Fruit fly (Drosophila melanogaster) whole organism, embryonic: ENCODE data around the gene FipoQ.

Source experiments
- Blimp-1 ChIP-seq: fragments of 200-800 bp; sonication (Bioruptor generic); optimal IDR thresholded peaks from 3 replicates; lab custom pipeline; 2018; ENCODE audit warnings: missing biosample characterization, missing genetic modification characterization, mild to moderate bottlenecking, moderate library complexity, missing genetic modification reagents
- CG10209 ChIP-seq: fragments of 200-800 bp; sonication (Bioruptor generic); optimal IDR thresholded peaks from 3 replicates; lab custom pipeline; 2017; ENCODE audit warnings: missing biosample characterization, mild to moderate bottlenecking, missing genetic modification characterization, missing genetic modification reagents
- CG10431 ChIP-seq: fragments of 200-800 bp; sonication (Bioruptor generic); optimal IDR thresholded peaks from 3 replicates; lab custom pipeline; 2018; ENCODE audit warnings: missing biosample characterization, mild to moderate bottlenecking, missing genetic modification characterization
- CG11085 ChIP-seq: fragments of 200-800 bp; sonication (Bioruptor generic); IDR thresholded peaks from 2 replicates; pipeline ENCODE4 v1.3.6; 2022; ENCODE audit warnings: missing biosample characterization, missing genetic modification characterization
- CG11723 ChIP-seq: fragments of 200-800 bp; sonication (Bioruptor generic); optimal IDR thresholded peaks from 2 replicates; lab custom pipeline; 2017; ENCODE audit warnings: missing biosample characterization, mild to moderate bottlenecking, missing genetic modification characterization
- CG12299 ChIP-seq: fragments of 200-800 bp; sonication (Bioruptor generic); optimal IDR thresholded peaks from 2 replicates; lab custom pipeline; 2018; ENCODE audit warnings: missing biosample characterization, mild to moderate bottlenecking, missing genetic modification characterization
- CG13424 ChIP-seq: fragments of 200-800 bp; sonication (Bioruptor generic); optimal IDR thresholded peaks from 2 replicates; lab custom pipeline; 2019; ENCODE audit warnings: missing biosample characterization, mild to moderate bottlenecking, missing genetic modification characterization, moderate library complexity
- CG14710 ChIP-seq: fragments of 200-800 bp; sonication (Bioruptor generic); optimal IDR thresholded peaks from 3 replicates; lab custom pipeline; 2019; ENCODE audit warnings: missing biosample characterization, mild to moderate bottlenecking, missing genetic modification characterization, moderate library complexity
- CG15601 ChIP-seq: fragments of 200-800 bp; sonication (Bioruptor generic); optimal IDR thresholded peaks from 3 replicates; lab custom pipeline; 2019; ENCODE audit warnings: missing biosample characterization, mild to moderate bottlenecking, missing genetic modification characterization, moderate library complexity
- CG1647 ChIP-seq: fragments of 200-800 bp; sonication (Bioruptor generic); optimal IDR thresholded peaks from 3 replicates; lab custom pipeline; 2016; ENCODE audit warnings: missing biosample characterization, missing genetic modification characterization
- CG18599 ChIP-seq: fragments of 200-800 bp; sonication (Bioruptor generic); optimal IDR thresholded peaks from 3 replicates; lab custom pipeline; 2017; ENCODE audit warnings: missing biosample characterization, missing genetic modification characterization, mild to moderate bottlenecking, moderate library complexity, missing genetic modification reagents
- CG18619 ChIP-seq: fragments of 200-800 bp; sonication (Bioruptor generic); optimal IDR thresholded peaks from 3 replicates; lab custom pipeline; 2017; ENCODE audit warnings: missing biosample characterization, mild to moderate bottlenecking, missing genetic modification characterization
- CG2712 ChIP-seq: fragments of 200-800 bp; optimal IDR thresholded peaks from 3 replicates; lab custom pipeline; 2019; ENCODE audit warnings: missing biosample characterization, mild to moderate bottlenecking, missing genetic modification characterization, moderate library complexity
- CG3281 ChIP-seq: fragments of 200-800 bp; sonication (Bioruptor generic); optimal IDR thresholded peaks from 3 replicates; lab custom pipeline; 2017; ENCODE audit warnings: missing biosample characterization, mild to moderate bottlenecking, missing genetic modification characterization
- CG3407 ChIP-seq: fragments of 200-800 bp; sonication (Bioruptor generic); optimal IDR thresholded peaks from 2 replicates; lab custom pipeline; 2018; ENCODE audit warnings: missing biosample characterization, mild to moderate bottlenecking, missing genetic modification characterization
- CG4328 ChIP-seq: fragments of 200-800 bp; sonication (Bioruptor generic); optimal IDR thresholded peaks from 3 replicates; lab custom pipeline; 2017; ENCODE audit warnings: missing biosample characterization, missing genetic modification reagents, missing genetic modification characterization
- CG4617 ChIP-seq: fragments of 200-800 bp; sonication (Bioruptor generic); optimal IDR thresholded peaks from 3 replicates; lab custom pipeline; 2016; ENCODE audit warnings: missing biosample characterization, missing genetic modification characterization, borderline replicate concordance
- CG4854 ChIP-seq: fragments of 200-800 bp; sonication (Bioruptor generic); optimal IDR thresholded peaks from 2 replicates; lab custom pipeline; 2016; ENCODE audit warnings: missing biosample characterization, missing genetic modification characterization, inconsistent platforms
- CG7786 ChIP-seq: fragments of 200-800 bp; sonication (Bioruptor generic); optimal IDR thresholded peaks from 2 replicates; lab custom pipeline; 2016; ENCODE audit warnings: missing biosample characterization, missing genetic modification characterization
- CG7987 ChIP-seq: fragments of 200-800 bp; sonication (Bioruptor generic); optimal IDR thresholded peaks from 2 replicates; lab custom pipeline; 2018; ENCODE audit warnings: missing biosample characterization, mild to moderate bottlenecking, missing genetic modification characterization, moderate library complexity
- CG9727 ChIP-seq: fragments of 200-800 bp; sonication (Bioruptor generic); optimal IDR thresholded peaks from 3 replicates; lab custom pipeline; 2017; ENCODE audit warnings: missing biosample characterization, mild to moderate bottlenecking, missing genetic modification characterization
- CHES-1-like ChIP-seq: fragments of 200-800 bp; sonication (Bioruptor generic); optimal IDR thresholded peaks from 2 replicates; lab custom pipeline; 2016; ENCODE audit warnings: missing biosample characterization, missing genetic modification characterization
- CTCF ChIP-seq: fragments of 200-800 bp; sonication (Bioruptor generic); optimal IDR thresholded peaks from 2 replicates; lab custom pipeline; 2017; ENCODE audit warnings: missing biosample characterization, mild to moderate bottlenecking, missing genetic modification characterization, moderate library complexity
- Dek ChIP-seq: fragments of 200-800 bp; sonication (Bioruptor generic); optimal IDR thresholded peaks from 3 replicates; lab custom pipeline; 2019; ENCODE audit warnings: missing biosample characterization, mild to moderate bottlenecking, missing genetic modification characterization, moderate library complexity
- Drgx ChIP-seq: fragments of 200-800 bp; sonication (Bioruptor generic); IDR thresholded peaks from 2 replicates; pipeline ENCODE4 v1.3.6; 2022; ENCODE audit warnings: missing biosample characterization, missing genetic modification characterization
- Ets97D ChIP-seq: fragments of 200-800 bp; sonication (Bioruptor generic); optimal IDR thresholded peaks from 3 replicates; lab custom pipeline; 2016; ENCODE audit warnings: missing biosample characterization, missing genetic modification characterization
- Fer2 ChIP-seq: fragments of 200-800 bp; sonication (Bioruptor generic); optimal IDR thresholded peaks from 2 replicates; lab custom pipeline; 2018; ENCODE audit warnings: missing biosample characterization, mild to moderate bottlenecking, missing genetic modification characterization, moderate library complexity
- HHEX ChIP-seq: fragments of 200-800 bp; sonication (Bioruptor generic); optimal IDR thresholded peaks from 3 replicates; lab custom pipeline; 2017; ENCODE audit warnings: missing biosample characterization, mild to moderate bottlenecking, missing genetic modification characterization, missing genetic modification reagents
- Hmr ChIP-seq: fragments of 200-800 bp; sonication (Bioruptor generic); optimal IDR thresholded peaks from 3 replicates; lab custom pipeline; 2017; ENCODE audit warnings: mild to moderate bottlenecking, missing biosample characterization, missing genetic modification reagents, missing genetic modification characterization
- Lhr ChIP-seq: fragments of 200-800 bp; sonication (Bioruptor generic); optimal IDR thresholded peaks from 3 replicates; lab custom pipeline; 2017; ENCODE audit warnings: mild to moderate bottlenecking, missing biosample characterization, missing genetic modification reagents, missing genetic modification characterization
- Med ChIP-seq: fragments of 200-800 bp; sonication (Bioruptor generic); peaks from one replicate; lab custom pipeline; 2016; ENCODE audit warnings: missing biosample characterization, missing genetic modification characterization, mild to moderate bottlenecking, inconsistent platforms, moderate library complexity
- PHDP ChIP-seq: fragments of 200-800 bp; sonication (Bioruptor generic); optimal IDR thresholded peaks from 3 replicates; lab custom pipeline; 2018; ENCODE audit warnings: missing biosample characterization, mild to moderate bottlenecking, missing genetic modification characterization, moderate library complexity
- Xrp1 ChIP-seq: fragments of 200-800 bp; sonication (Bioruptor generic); IDR thresholded peaks from 2 replicates; pipeline ENCODE4 v1.3.6; 2022; ENCODE audit warnings: missing biosample characterization, missing genetic modification characterization
- al ChIP-seq: fragments of 200-800 bp; sonication (Bioruptor generic); IDR thresholded peaks from 2 replicates; pipeline ENCODE4 v1.3.6; 2022; ENCODE audit warnings: missing biosample characterization, missing genetic modification characterization
- ara ChIP-seq: fragments of 200-800 bp; sonication (Bioruptor generic); IDR thresholded peaks from 2 replicates; pipeline ENCODE4 v1.3.6; 2022; ENCODE audit warnings: missing biosample characterization, missing genetic modification characterization
- bcd ChIP-seq: fragments of 200-800 bp; sonication (Bioruptor generic); optimal IDR thresholded peaks from 2 replicates; lab custom pipeline; 2017; ENCODE audit warnings: missing biosample characterization, mild to moderate bottlenecking, missing genetic modification characterization
- ci ChIP-seq: fragments of 200-800 bp; sonication (Bioruptor generic); IDR thresholded peaks from 3 replicates; pipeline ENCODE4 v1.3.6; 2022; ENCODE audit warnings: missing biosample characterization, missing genetic modification characterization
- eve ChIP-seq, 2 experiments: fragments of >200 bp; optimal IDR thresholded peaks; 2 replicates each; lab custom pipeline; 2017; ENCODE audit warnings: missing biosample characterization in 2 of 2, missing genetic modification characterization in 2 of 2
- eyg ChIP-seq: fragments of 200-800 bp; sonication (Bioruptor generic); optimal IDR thresholded peaks from 3 replicates; lab custom pipeline; 2016; ENCODE audit warnings: missing biosample characterization, missing genetic modification characterization
- fd64A ChIP-seq: fragments of 200-800 bp; sonication (Bioruptor generic); optimal IDR thresholded peaks from 3 replicates; lab custom pipeline; 2018; ENCODE audit warnings: missing biosample characterization, mild to moderate bottlenecking, missing genetic modification characterization
- gem ChIP-seq: fragments of 200-800 bp; sonication (Bioruptor generic); optimal IDR thresholded peaks from 2 replicates; lab custom pipeline; 2019; ENCODE audit warnings: missing biosample characterization, mild to moderate bottlenecking, missing genetic modification characterization, moderate library complexity
- ind ChIP-seq: fragments of 200-800 bp; sonication (Bioruptor generic); optimal IDR thresholded peaks from 3 replicates; lab custom pipeline; 2016; ENCODE audit warnings: missing biosample characterization, missing genetic modification characterization
- mld ChIP-seq: fragments of 200-800 bp; sonication (Bioruptor generic); IDR thresholded peaks from 3 replicates; pipeline ENCODE4 v1.3.6; 2022; ENCODE audit warnings: missing biosample characterization, missing genetic modification characterization; ENCODE audit not compliant: partially characterized antibody
- nerfin-1 ChIP-seq: fragments of 200-800 bp; sonication (Bioruptor generic); optimal IDR thresholded peaks from 3 replicates; lab custom pipeline; 2019; ENCODE audit warnings: missing biosample characterization, mild to moderate bottlenecking, missing genetic modification characterization, moderate library complexity
- phol ChIP-seq: fragments of 200-800 bp; sonication (Bioruptor generic); optimal IDR thresholded peaks from 3 replicates; lab custom pipeline; 2018; ENCODE audit warnings: missing biosample characterization, mild to moderate bottlenecking, missing genetic modification characterization, moderate library complexity
- ro ChIP-seq: fragments of 200-800 bp; sonication (Bioruptor generic); IDR thresholded peaks from 2 replicates; pipeline ENCODE4 v1.3.6; 2022; ENCODE audit warnings: missing biosample characterization, missing genetic modification characterization
- salm ChIP-seq: fragments of 200-800 bp; sonication (Bioruptor generic); optimal IDR thresholded peaks from 2 replicates; lab custom pipeline; 2018; ENCODE audit warnings: missing biosample characterization, mild to moderate bottlenecking, missing genetic modification characterization
- sd ChIP-seq: fragments of 200-800 bp; sonication (Bioruptor generic); optimal IDR thresholded peaks from 3 replicates; lab custom pipeline; 2018; ENCODE audit warnings: missing biosample characterization, mild to moderate bottlenecking, missing genetic modification characterization, moderate library complexity
- toy ChIP-seq: fragments of 200-800 bp; sonication (Bioruptor generic); IDR thresholded peaks from 2 replicates; pipeline ENCODE4 v1.3.6; 2022; ENCODE audit warnings: missing biosample characterization, missing genetic modification characterization
- zen2 ChIP-seq: fragments of 200-800 bp; sonication (Bioruptor generic); IDR thresholded peaks from 3 replicates; pipeline ENCODE4 v1.3.6; 2022; ENCODE audit warnings: missing biosample characterization, missing genetic modification characterization; ENCODE audit not compliant: partially characterized antibody
- zfh1 ChIP-seq: fragments of 200-800 bp; sonication (Bioruptor generic); IDR thresholded peaks from 3 replicates; pipeline ENCODE4 v1.3.6; 2022; ENCODE audit warnings: missing biosample characterization, missing genetic modification characterization

Gene FipoQ

dm6 chr3R:29479922-29480321, 14.7 kb upstream of the FipoQ start (continued):
- peak; percentile 42 for TF ChIP-seq Hmr
- TF ChIP-seq CG3407 (GFP tag; lab: Kevin White, UChicago): peak; percentile 61
- TF ChIP-seq Med (GFP tag; lab: Kevin White, UChicago): peak; percentile 79
- peak; percentile 10 for TF ChIP-seq CG4854 (GFP tag; lab: Kevin White, UChicago)
- TF ChIP-seq CG2712: peak; percentile 1
- peak; percentile 59 for TF ChIP-seq CG3281 (GFP tag; lab: Kevin White, UChicago)
- TF ChIP-seq CG9727 (GFP tag; lab: Kevin White, UChicago): peak; percentile 4
- peak; percentile 40 for TF ChIP-seq CG18599 (GFP tag; lab: Kevin White, UChicago)
- TF ChIP-seq Xrp1 (GFP tag; lab: Robert Waterston, UW): peak; percentile 50
- TF ChIP-seq ro: no peak
- peak; percentile 26 for TF ChIP-seq CG10209 (GFP tag; lab: Kevin White, UChicago)
- peak; percentile 43 for TF ChIP-seq PHDP (tag; lab: Kevin White, UChicago)
- TF ChIP-seq CG11723 (GFP tag; lab: Kevin White, UChicago): peak; percentile 17
- TF ChIP-seq Lhr (GFP tag; lab: Kevin White, UChicago): peak; percentile 24
- peak; percentile 31 for TF ChIP-seq HHEX (GFP tag; lab: Kevin White, UChicago)
- TF ChIP-seq salm (tag; lab: Kevin White, UChicago): peak; percentile 11
- no peak for TF ChIP-seq CG1647
- TF ChIP-seq sd: peak; percentile 65
- TF ChIP-seq CG18619: peak; percentile 12
- TF ChIP-seq zfh1 (GFP tag; lab: Robert Waterston, UW): peak; percentile 49; the same call in 2 of the 3 replicates
- TF ChIP-seq Blimp-1 (GFP tag; lab: Kevin White, UChicago): peak; percentile 50
- peak; percentile 70; the same call in 2 of the 3 replicates for TF ChIP-seq ci (GFP tag; lab: Robert Waterston, UW)
- TF ChIP-seq phol: no peak
- peak; percentile 35 for TF ChIP-seq CG10431 (GFP tag; lab: Kevin White, UChicago)
- TF ChIP-seq CG13424: peak; percentile 6
- peak; percentile 20 for TF ChIP-seq nerfin-1 (tag; lab: Kevin White, UChicago)
- TF ChIP-seq CG7987: peak; percentile 4
- no peak for TF ChIP-seq toy
- TF ChIP-seq CG12299 (tag; lab: Kevin White, UChicago): peak; percentile 40
- TF ChIP-seq CG15601 (tag; lab: Kevin White, UChicago): peak; percentile 69
- peak; percentile 68 for TF ChIP-seq fd64A (GFP tag; lab: Kevin White, UChicago)

- TF ChIP-seq ara (GFP tag; lab: Robert Waterston, UW) (peak; percentile 66; the same call in 1 of the 2 replicates), CG4328 (GFP tag; lab: Kevin White, UChicago) (no peak), CG14710 (tag; lab: Kevin White, UChicago) (peak; percentile 80), CTCF (GFP tag; lab: Kevin White, UChicago) (peak; percentile 80), CG11085 (GFP tag; lab: Robert Waterston, UW) (peak; percentile 33), Ets97D (GFP tag; lab: Kevin White, UChicago) (peak; percentile 83), CG7786 (no peak), eve (GFP tag; optimal IDR thresholded peaks at IDR 0.05; lab: Kevin White, UChicago) (no peak), bcd (GFP tag; lab: Kevin White, UChicago) (peak; percentile 42), ind (peak; percentile 45), nerfin-1 (tag; lab: Kevin White, UChicago) (peak; percentile 30), Fer2 (tag; lab: Kevin White, UChicago) (no peak), CHES-1-like (GFP tag; lab: Kevin White, UChicago) (peak; percentile 41), al (GFP tag; lab: Robert Waterston, UW) (peak; percentile 41; the same call in 1 of the 2 replicates), gem (tag; lab: Kevin White, UChicago) (no peak), Drgx (GFP tag; lab: Robert Waterston, UW) (0 out of 2 replicates have a peak, but pooled peaks have one; percentile 23), Dek (peak; percentile 61), zen2 (GFP tag; lab: Robert Waterston, UW) (no peak; the same call in 2 of the 3 replicates), mld (GFP tag; lab: Robert Waterston, UW) (no peak), eyg (GFP tag; lab: Kevin White, UChicago) (peak; percentile 32), CG4617 (GFP tag; lab: Kevin White, UChicago) (peak; percentile 70)
These were observed 5.4 kb upstream of the FipoQ start, which contains the start of the genes CG2321 and CG2006 for dm6 chr3R:29489209-29489608. CG2321 (minus strand) TSS chr3R:29489265. CG2006 (plus strand) TSS chr3R:29489468.
